Worm (Caenorhabditis elegans) whole organism, L2 larva: ENCODE measurements around the gene lgmn-1.

Source experiments
- C34F6.9 ChIP-seq: fragments of 150-350 bp; optimal IDR thresholded peaks from 2 replicates; lab custom pipeline; 2014; ENCODE audit warnings: missing biosample characterization, missing genetic modification characterization
- F13H6.1 ChIP-seq: sonication (generic microtip); optimal IDR thresholded peaks from 2 replicates; lab custom pipeline; 2016; ENCODE audit warnings: missing genetic modification characterization, missing compliant biosample characterization
- R02D3.7 ChIP-seq: fragments of 150-350 bp; optimal IDR thresholded peaks from 2 replicates; lab custom pipeline; 2014; ENCODE audit warnings: missing biosample characterization, missing genetic modification characterization
- Y55F3AM.14 ChIP-seq: fragments of 200-800 bp; sonication (Bioruptor generic); optimal IDR thresholded peaks from 2 replicates; lab custom pipeline; 2018; ENCODE audit warnings: mild to moderate bottlenecking, missing genetic modification characterization, missing compliant biosample characterization
- ZK546.5 ChIP-seq: sonication (generic microtip); optimal IDR thresholded peaks from 2 replicates; lab custom pipeline; 2017; ENCODE audit warnings: missing biosample characterization, missing genetic modification characterization
- alr-1 ChIP-seq: fragments of 150-350 bp; optimal IDR thresholded peaks from 2 replicates; lab custom pipeline; 2014; ENCODE audit warnings: missing biosample characterization, missing genetic modification characterization
- aly-2 ChIP-seq: fragments of 150-350 bp; optimal IDR thresholded peaks from 2 replicates; lab custom pipeline; 2014; ENCODE audit warnings: missing biosample characterization, missing genetic modification characterization
- ama-1 ChIP-seq: fragments of 150-350 bp; optimal IDR thresholded peaks from 2 replicates; lab custom pipeline; 2018; ENCODE audit warnings: inconsistent platforms
- blmp-1 ChIP-seq: sonication (generic microtip); optimal IDR thresholded peaks from 2 replicates; lab custom pipeline; 2017; ENCODE audit warnings: missing genetic modification characterization, mild to moderate bottlenecking, missing compliant biosample characterization, antibody characterized with exemption, moderate library complexity; ENCODE audit not compliant: insufficient read depth
- ceh-16 ChIP-seq: fragments of 150-350 bp; optimal IDR thresholded peaks from 2 replicates; lab custom pipeline; 2014; ENCODE audit warnings: missing biosample characterization, missing genetic modification characterization
- ceh-82 ChIP-seq: fragments of 150-350 bp; optimal IDR thresholded peaks from 2 replicates; lab custom pipeline; 2014; ENCODE audit warnings: missing biosample characterization, missing genetic modification characterization
- crh-2 ChIP-seq: sonication (generic microtip); optimal IDR thresholded peaks from 2 replicates; lab custom pipeline; 2017; ENCODE audit warnings: missing biosample characterization, missing genetic modification characterization
- dmd-4 ChIP-seq: sonication (generic microtip); optimal IDR thresholded peaks from 2 replicates; lab custom pipeline; 2017; ENCODE audit warnings: missing biosample characterization, missing genetic modification characterization
- egl-27 ChIP-seq: sonication (generic microtip); optimal IDR thresholded peaks from 3 replicates; lab custom pipeline; 2017; ENCODE audit warnings: missing biosample characterization, missing genetic modification reagents, missing genetic modification characterization
- elt-1 ChIP-seq: fragments of 150-350 bp; optimal IDR thresholded peaks from 2 replicates; lab custom pipeline; 2014; ENCODE audit warnings: missing biosample characterization, missing genetic modification characterization
- elt-3 ChIP-seq: sonication (generic microtip); optimal IDR thresholded peaks from 2 replicates; lab custom pipeline; 2017; ENCODE audit warnings: missing biosample characterization, missing genetic modification characterization
- fos-1 ChIP-seq: fragments of 150-350 bp; optimal IDR thresholded peaks from 2 replicates; lab custom pipeline; 2014; ENCODE audit warnings: missing biosample characterization, missing genetic modification characterization
- gmeb-1 ChIP-seq: fragments of 150-350 bp; optimal IDR thresholded peaks from 2 replicates; lab custom pipeline; 2014; ENCODE audit warnings: missing biosample characterization, missing genetic modification characterization
- lin-11 ChIP-seq: fragments of 150-350 bp; sonication (generic microtip); optimal IDR thresholded peaks from 2 replicates; lab custom pipeline; 2014; ENCODE audit warnings: missing biosample characterization, missing genetic modification characterization, inconsistent platforms, mixed read lengths
- lin-13 ChIP-seq: fragments of 150-350 bp; optimal IDR thresholded peaks from 2 replicates; lab custom pipeline; 2014; ENCODE audit warnings: missing biosample characterization, missing genetic modification reagents, missing genetic modification characterization
- lin-39 ChIP-seq: fragments of 150-350 bp; optimal IDR thresholded peaks from 2 replicates; lab custom pipeline; 2014; ENCODE audit warnings: missing biosample characterization, missing genetic modification reagents, missing genetic modification characterization
- lsy-2 ChIP-seq, 2 experiments: fragments of 150-350 bp in 1 of 2; sonication (generic microtip) in 1 of 2; optimal IDR thresholded peaks; 2 replicates each; lab custom pipeline; 2014 to 2017; ENCODE audit warnings: missing biosample characterization in 2 of 2, missing genetic modification characterization in 2 of 2
- mab-5 ChIP-seq: fragments of 150-350 bp; optimal IDR thresholded peaks from 2 replicates; lab custom pipeline; 2014; ENCODE audit warnings: missing biosample characterization, missing genetic modification characterization
- mbf-1 ChIP-seq: sonication (generic microtip); optimal IDR thresholded peaks from 2 replicates; lab custom pipeline; 2017; ENCODE audit warnings: missing biosample characterization, missing genetic modification characterization
- mdl-1 ChIP-seq, 2 experiments: fragments of 150-350 bp in 1 of 2; sonication (generic microtip) in 1 of 2; optimal IDR thresholded peaks; 2 replicates each; lab custom pipeline; 2017; ENCODE audit warnings: missing biosample characterization in 2 of 2, missing genetic modification characterization in 2 of 2
- nhr-10 ChIP-seq: sonication (generic microtip); optimal IDR thresholded peaks from 2 replicates; lab custom pipeline; 2017; ENCODE audit warnings: missing biosample characterization, missing genetic modification characterization
- nhr-11 ChIP-seq: fragments of 150-350 bp; optimal IDR thresholded peaks from 2 replicates; lab custom pipeline; 2014; ENCODE audit warnings: missing biosample characterization, missing genetic modification characterization
- nhr-12 ChIP-seq: fragments of 150-350 bp; optimal IDR thresholded peaks from 2 replicates; lab custom pipeline; 2014; ENCODE audit warnings: missing biosample characterization, missing genetic modification characterization
- nhr-129 ChIP-seq: fragments of 150-350 bp; optimal IDR thresholded peaks from 2 replicates; lab custom pipeline; 2014; ENCODE audit warnings: missing biosample characterization, missing genetic modification characterization
- nhr-21 ChIP-seq: fragments of 150-350 bp; optimal IDR thresholded peaks from 2 replicates; lab custom pipeline; 2014; ENCODE audit warnings: missing biosample characterization, missing genetic modification characterization
- nhr-23 ChIP-seq: fragments of 150-350 bp; optimal IDR thresholded peaks from 2 replicates; lab custom pipeline; 2014; ENCODE audit warnings: missing biosample characterization, missing genetic modification reagents, missing genetic modification characterization
- nhr-237 ChIP-seq: fragments of 150-350 bp; optimal IDR thresholded peaks from 2 replicates; lab custom pipeline; 2014; ENCODE audit warnings: missing biosample characterization, missing genetic modification characterization
- nhr-25 ChIP-seq: fragments of 150-350 bp; sonication (generic microtip); optimal IDR thresholded peaks from 3 replicates; lab custom pipeline; 2014; ENCODE audit warnings: missing biosample characterization, missing genetic modification characterization
- nhr-6 ChIP-seq: fragments of 150-350 bp; optimal IDR thresholded peaks from 2 replicates; lab custom pipeline; 2014; ENCODE audit warnings: missing biosample characterization, missing genetic modification characterization
- nhr-77 ChIP-seq: fragments of 150-350 bp; optimal IDR thresholded peaks from 2 replicates; lab custom pipeline; 2014; ENCODE audit warnings: missing biosample characterization, missing genetic modification characterization
- peb-1 ChIP-seq: fragments of 150-350 bp; optimal IDR thresholded peaks from 2 replicates; lab custom pipeline; 2014; ENCODE audit warnings: missing biosample characterization, missing genetic modification characterization
- sem-4 ChIP-seq: fragments of 150-350 bp; optimal IDR thresholded peaks from 2 replicates; lab custom pipeline; 2014; ENCODE audit warnings: missing biosample characterization, missing genetic modification reagents, missing genetic modification characterization
- skn-1 ChIP-seq: sonication (generic microtip); optimal IDR thresholded peaks from 2 replicates; lab custom pipeline; 2017; ENCODE audit warnings: missing biosample characterization, missing genetic modification characterization
- sma-3 ChIP-seq: sonication (generic microtip); optimal IDR thresholded peaks from 2 replicates; lab custom pipeline; 2016; ENCODE audit warnings: missing genetic modification reagents, missing genetic modification characterization, missing compliant biosample characterization
- sma-9 ChIP-seq, 2 experiments: fragments of 150-350 bp in 1 of 2; sonication (generic microtip) in 1 of 2; optimal IDR thresholded peaks; 2 replicates each; lab custom pipeline; 2014 to 2016; ENCODE audit warnings: missing genetic modification characterization in 2 of 2, mild to moderate bottlenecking in 1 of 2, missing biosample characterization in 1 of 2, missing compliant biosample characterization in 1 of 2, missing genetic modification reagents in 1 of 2, moderate library complexity in 1 of 2
- snpc-4 ChIP-seq: fragments of 150-350 bp; optimal IDR thresholded peaks from 2 replicates; lab custom pipeline; 2014; ENCODE audit warnings: missing biosample characterization, missing genetic modification characterization
- unc-39 ChIP-seq: fragments of 150-350 bp; optimal IDR thresholded peaks from 2 replicates; lab custom pipeline; 2014; ENCODE audit warnings: missing biosample characterization, missing genetic modification characterization
- unc-55 ChIP-seq: fragments of 150-350 bp; sonication (generic microtip); optimal IDR thresholded peaks from 3 replicates; lab custom pipeline; 2014; ENCODE audit warnings: missing biosample characterization, missing genetic modification reagents, missing genetic modification characterization
- unc-62 ChIP-seq: fragments of 150-350 bp; optimal IDR thresholded peaks from 2 replicates; lab custom pipeline; 2014; ENCODE audit warnings: missing biosample characterization, missing genetic modification reagents, missing genetic modification characterization
- zag-1 ChIP-seq: fragments of 150-350 bp; optimal IDR thresholded peaks from 2 replicates; lab custom pipeline; 2014; ENCODE audit warnings: missing biosample characterization, missing genetic modification characterization
- ztf-1 ChIP-seq: fragments of 200-800 bp; sonication (Bioruptor generic); conservative IDR thresholded peaks from 2 replicates; pipeline ENCODE4 v1.3.6; 2022; ENCODE audit warnings: missing genetic modification characterization, missing compliant biosample characterization
- ztf-11 ChIP-seq: sonication (generic microtip); optimal IDR thresholded peaks from 2 replicates; lab custom pipeline; 2017; ENCODE audit warnings: missing biosample characterization, missing genetic modification characterization
- ztf-4 ChIP-seq: fragments of 150-350 bp; optimal IDR thresholded peaks from 2 replicates; lab custom pipeline; 2014; ENCODE audit warnings: missing biosample characterization, missing genetic modification characterization

lgmn-1 gene

ce11 chrV:12532369-12532768, 19.5 kb downstream of the lgmn-1 start:
- peak; percentile 66 for TF ChIP-seq fos-1 (tag; lab: Kevin White, UChicago)
- no peak for TF ChIP-seq ceh-82 (tag; lab: Kevin White, UChicago)
- TF ChIP-seq gmeb-1 (tag; lab: Kevin White, UChicago): no peak

DNA sequence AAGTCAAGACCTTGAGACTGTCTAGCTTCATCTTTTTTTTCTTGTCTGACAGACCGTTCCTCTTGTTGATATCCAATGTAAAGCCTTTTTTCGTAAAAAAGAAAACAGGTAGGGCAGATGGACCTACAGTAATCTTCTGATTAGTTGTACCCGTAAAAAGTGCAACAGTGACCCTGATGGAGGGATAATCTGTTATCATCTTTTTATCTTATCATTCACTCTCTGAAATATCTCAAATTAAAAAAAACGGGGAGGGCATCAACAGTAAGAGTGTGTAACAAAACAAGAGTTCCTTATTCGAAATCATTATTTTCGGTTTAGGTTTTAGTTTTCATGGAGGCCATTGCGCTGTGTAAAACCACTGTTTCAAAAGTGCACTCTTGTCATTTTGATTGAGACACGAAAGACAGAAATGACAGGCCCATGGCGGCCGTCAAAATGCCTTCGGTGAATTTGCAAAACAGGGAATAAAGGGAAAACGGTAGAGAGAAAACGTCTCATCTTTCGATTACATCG, 20.8 kb downstream of the lgmn-1 start:
- no peak for TF ChIP-seq mbf-1 (tag; lab: Kevin White, UChicago)
- no peak for TF ChIP-seq ZK546.5
- no peak for TF ChIP-seq ztf-4 (tag; lab: Kevin White, UChicago)
- no peak for TF ChIP-seq unc-62
- no peak for TF ChIP-seq ztf-11 (tag; lab: Kevin White, UChicago)
- no peak for TF ChIP-seq elt-1 (tag; lab: Kevin White, UChicago)
- no peak for TF ChIP-seq sem-4 (tag; lab: Kevin White, UChicago)
- no peak for TF ChIP-seq nhr-23 (tag; lab: Kevin White, UChicago)
- TF ChIP-seq peb-1 (tag; lab: Kevin White, UChicago): no peak
- peak; percentile 8 for TF ChIP-seq fos-1 (tag; lab: Kevin White, UChicago)
- TF ChIP-seq lin-13: no peak
- TF ChIP-seq mab-5 (tag; lab: Kevin White, UChicago): no peak
- no peak for TF ChIP-seq zag-1 (tag; lab: Kevin White, UChicago)
- no peak for TF ChIP-seq nhr-77 (tag; lab: Kevin White, UChicago)
- TF ChIP-seq alr-1 (tag; lab: Kevin White, UChicago): no peak
- no peak for TF ChIP-seq ztf-1 (GFP tag; lab: Robert Waterston, UW)
- no peak for TF ChIP-seq mdl-1 (tag; optimal IDR thresholded peaks at IDR 0.05; lab: Kevin White, UChicago)
- TF ChIP-seq nhr-129: no peak
- TF ChIP-seq ceh-82 (tag; lab: Kevin White, UChicago): no peak
- TF ChIP-seq sma-9 (GFP tag; optimal IDR thresholded peaks at IDR 0.05; lab: Kevin White, UChicago): peak; percentile 44
- TF ChIP-seq sma-9 (tag; optimal IDR thresholded peaks at IDR 0.05; lab: Kevin White, UChicago): no peak
- no peak for TF ChIP-seq aly-2
- TF ChIP-seq ceh-16 (tag; lab: Kevin White, UChicago): peak; percentile 23
- no peak for TF ChIP-seq nhr-6
- no peak for TF ChIP-seq C34F6.9 (tag; lab: Kevin White, UChicago)
- TF ChIP-seq blmp-1 (tag; lab: Kevin White, UChicago): peak; percentile 88
- no peak for TF ChIP-seq unc-55
- TF ChIP-seq F13H6.1: no peak
- no peak for TF ChIP-seq nhr-237 (tag; lab: Kevin White, UChicago)
- TF ChIP-seq lin-11 (tag; lab: Kevin White, UChicago): no peak
- TF ChIP-seq crh-2 (tag; lab: Kevin White, UChicago): peak; percentile 13
- no peak for TF ChIP-seq nhr-10 (tag; lab: Kevin White, UChicago)
- TF ChIP-seq egl-27 (tag; lab: Kevin White, UChicago): peak; percentile 12
- no peak for TF ChIP-seq snpc-4 (tag; lab: Kevin White, UChicago)
- no peak for TF ChIP-seq nhr-12 (tag; lab: Kevin White, UChicago)
- peak; percentile 63 for TF ChIP-seq sma-3
- TF ChIP-seq lsy-2 (tag; optimal IDR thresholded peaks at IDR 0.05; lab: Kevin White, UChicago): peak in 1 of 2 experiments; percentile 41
- no peak for TF ChIP-seq lin-39 (tag; lab: Kevin White, UChicago)
- no peak for TF ChIP-seq ama-1
- TF ChIP-seq skn-1 (tag; lab: Kevin White, UChicago): no peak
- TF ChIP-seq Y55F3AM.14: no peak
- TF ChIP-seq nhr-11 (tag; lab: Kevin White, UChicago): no peak
- no peak for TF ChIP-seq dmd-4
- peak; percentile 20 for TF ChIP-seq nhr-21 (tag; lab: Kevin White, UChicago)
- TF ChIP-seq nhr-25 (tag; lab: Kevin White, UChicago): peak; percentile 63
- TF ChIP-seq unc-39 (tag; lab: Kevin White, UChicago): no peak
- TF ChIP-seq R02D3.7: no peak
- no peak for TF ChIP-seq gmeb-1 (tag; lab: Kevin White, UChicago)
- TF ChIP-seq elt-3 (tag; lab: Kevin White, UChicago): no peak
